Fruit fly (Drosophila melanogaster): ENCODE data around the gene CG34241.

Gene CG34241

dm6 chr3L:12082521-12082841 is 45.3 kb upstream of the CG34241 start:
- TF ChIP-seq CG12768 (GFP tag; optimal IDR thresholded peaks at IDR 0.05) (no peak), tj (GFP tag; optimal IDR thresholded peaks at IDR 0.05) (no peak), Hr96 (GFP tag; optimal IDR thresholded peaks at IDR 0.05) (no peak), bab1 (GFP tag; optimal IDR thresholded peaks at IDR 0.05) (no peak), CG1620 (GFP tag; optimal IDR thresholded peaks at IDR 0.05) (no peak)

DNA sequence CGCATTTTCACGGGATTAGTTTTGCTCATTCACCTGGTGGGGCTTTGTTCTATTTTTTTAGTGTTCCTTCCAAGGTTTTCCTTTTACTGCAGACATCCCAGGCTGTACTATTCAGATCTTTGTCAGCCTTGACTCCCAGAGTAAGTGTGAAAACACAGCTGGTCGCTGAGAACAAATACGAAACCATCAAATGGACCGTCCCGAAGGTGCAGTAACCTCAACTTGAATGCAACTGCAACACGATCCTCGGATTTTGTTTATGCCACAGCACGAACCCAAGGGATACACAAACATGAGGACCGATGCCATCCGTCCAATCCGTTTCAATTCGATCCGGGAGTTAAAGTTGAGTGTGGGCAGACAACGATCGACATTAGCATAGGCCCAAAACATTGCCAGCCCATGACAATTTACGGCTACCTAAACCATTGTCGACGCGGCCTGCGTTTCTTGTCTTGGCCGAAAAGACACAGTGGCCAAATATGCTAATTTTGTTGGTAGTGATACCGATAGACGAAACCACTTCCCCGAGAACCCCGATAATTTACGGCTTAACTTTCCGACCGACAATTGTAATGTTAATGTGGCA is 44.6 kb upstream of the CG34241 start:
- no peak for TF ChIP-seq CG11617 (GFP tag; optimal IDR thresholded peaks at IDR 0.05)
- TF ChIP-seq bab1 (GFP tag; optimal IDR thresholded peaks at IDR 0.05), result no peak
- TF ChIP-seq CG14711 (tag; optimal IDR thresholded peaks at IDR 0.05), result no peak
- no peak for TF ChIP-seq kay (GFP tag; ENCODE audit: borderline replicate concordance)
- TF ChIP-seq CG7045 (GFP tag; optimal IDR thresholded peaks at IDR 0.05), result no peak
- TF ChIP-seq ovo (GFP tag; optimal IDR thresholded peaks at IDR 0.05), result no peak
- TF ChIP-seq CG7101 (tag; optimal IDR thresholded peaks at IDR 0.05), result no peak
- TF ChIP-seq CG1620 (GFP tag; optimal IDR thresholded peaks at IDR 0.05), result no peak
- TF ChIP-seq Crg-1 (GFP tag; optimal IDR thresholded peaks at IDR 0.05), result no peak
- no peak for TF ChIP-seq cnc (optimal IDR thresholded peaks at IDR 0.05)
- no peak for TF ChIP-seq CG33017 (tag; optimal IDR thresholded peaks at IDR 0.05)
- TF ChIP-seq Mnt (GFP tag; optimal IDR thresholded peaks at IDR 0.05), result no peak
- TF ChIP-seq pad (GFP tag; optimal IDR thresholded peaks at IDR 0.05), result no peak
- no peak for TF ChIP-seq tj (GFP tag; optimal IDR thresholded peaks at IDR 0.05)
- no peak for TF ChIP-seq cic (GFP tag; optimal IDR thresholded peaks at IDR 0.05)
- no peak for TF ChIP-seq CG12768 (GFP tag; optimal IDR thresholded peaks at IDR 0.05)
- TF ChIP-seq toe (GFP tag; optimal IDR thresholded peaks at IDR 0.05), result no peak

- TF ChIP-seq CG11617 (GFP tag; optimal IDR thresholded peaks at IDR 0.05), result peak; percentile 38
- peak; percentile 10 for TF ChIP-seq pad (GFP tag; optimal IDR thresholded peaks at IDR 0.05)
- no peak for TF ChIP-seq kay (GFP tag; ENCODE audit: borderline replicate concordance)
- peak; percentile 45 for TF ChIP-seq ovo (GFP tag; optimal IDR thresholded peaks at IDR 0.05)
- peak; percentile 12 for TF ChIP-seq cic (GFP tag; optimal IDR thresholded peaks at IDR 0.05)
- TF ChIP-seq CG33017 (tag; optimal IDR thresholded peaks at IDR 0.05), result peak; percentile 24
- TF ChIP-seq CG5204 (GFP tag; optimal IDR thresholded peaks at IDR 0.05), result no peak
- peak; percentile 70 for TF ChIP-seq CG7101 (tag; optimal IDR thresholded peaks at IDR 0.05)
- peak; percentile 52 for TF ChIP-seq Crg-1 (GFP tag; optimal IDR thresholded peaks at IDR 0.05)
- peak; percentile 5 for TF ChIP-seq CG1620 (GFP tag; optimal IDR thresholded peaks at IDR 0.05)
- TF ChIP-seq Mnt (GFP tag; optimal IDR thresholded peaks at IDR 0.05), result no peak
- TF ChIP-seq bab1 (GFP tag; optimal IDR thresholded peaks at IDR 0.05), result no peak
- TF ChIP-seq Hr96 (GFP tag; optimal IDR thresholded peaks at IDR 0.05), result no peak
These were observed 43.9 kb upstream of the CG34241 start for dm6 chr3L:12083861-12084260.

DNA sequence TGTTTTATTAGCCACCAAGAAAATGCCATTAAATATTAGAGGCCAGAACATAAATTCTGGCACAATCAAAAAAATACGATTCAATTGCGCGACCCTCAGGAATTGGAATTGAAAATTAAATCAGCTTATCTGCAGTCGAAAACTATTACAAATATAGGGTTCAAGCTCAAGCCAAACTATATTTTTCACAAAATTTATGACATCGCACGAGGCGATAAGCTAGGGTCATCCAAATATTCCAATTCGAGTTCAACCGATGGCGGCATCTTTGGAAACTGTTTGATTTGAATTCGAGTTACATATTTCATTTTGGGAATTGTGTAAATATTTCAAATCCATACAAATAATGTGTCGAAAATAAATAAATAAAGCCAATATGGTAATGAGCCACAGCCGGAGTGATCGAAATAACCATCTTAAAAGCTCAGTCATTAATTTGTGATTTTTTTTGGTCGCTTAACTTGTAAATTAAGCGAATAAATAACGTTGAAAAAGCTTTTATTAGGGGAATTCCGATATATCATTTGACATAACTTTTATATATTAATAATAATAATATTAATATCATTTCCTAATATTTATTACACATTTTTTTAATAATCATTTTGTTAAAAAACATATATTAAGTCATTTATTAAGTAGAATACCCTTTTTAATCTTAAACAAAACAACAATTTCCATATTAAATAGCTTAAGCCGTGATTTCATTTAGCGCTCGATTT is 42.6 kb upstream of the CG34241 start:
- TF ChIP-seq Mnt (GFP tag; optimal IDR thresholded peaks at IDR 0.05), result no peak
- no peak for TF ChIP-seq tj (GFP tag; optimal IDR thresholded peaks at IDR 0.05)
- no peak for TF ChIP-seq bab1 (GFP tag; optimal IDR thresholded peaks at IDR 0.05)
- TF ChIP-seq CG14711 (tag; optimal IDR thresholded peaks at IDR 0.05), result no peak
- TF ChIP-seq Clk (GFP tag; optimal IDR thresholded peaks at IDR 0.05), result no peak
- no peak for TF ChIP-seq CG11617 (GFP tag; optimal IDR thresholded peaks at IDR 0.05)
- TF ChIP-seq cic (GFP tag; optimal IDR thresholded peaks at IDR 0.05), result no peak
- no peak for TF ChIP-seq pad (GFP tag; optimal IDR thresholded peaks at IDR 0.05)
- no peak for TF ChIP-seq CG1620 (GFP tag; optimal IDR thresholded peaks at IDR 0.05)
- no peak for TF ChIP-seq CG5204 (GFP tag; optimal IDR thresholded peaks at IDR 0.05)
- no peak for TF ChIP-seq Hr96 (GFP tag; optimal IDR thresholded peaks at IDR 0.05)
- no peak for TF ChIP-seq cnc (optimal IDR thresholded peaks at IDR 0.05)

DNA sequence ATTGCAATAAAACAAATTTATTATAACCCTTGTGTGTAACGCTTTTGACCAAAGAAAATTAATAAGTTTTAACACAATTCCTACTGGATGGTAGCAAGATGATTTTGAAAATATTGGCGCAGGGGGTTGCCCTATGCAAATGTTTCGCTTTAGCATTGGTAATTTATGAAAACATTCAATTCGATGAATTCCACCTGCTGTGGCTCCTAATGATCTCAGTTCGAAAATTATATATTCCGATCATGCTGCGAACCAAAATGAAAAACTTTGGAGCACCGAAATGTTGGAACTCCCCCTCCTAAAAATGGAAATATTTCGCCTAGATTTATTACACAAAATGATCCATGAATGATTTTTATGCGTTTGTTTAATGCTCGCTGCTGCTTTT is 42.1 kb upstream of the CG34241 start:
- TF ChIP-seq CG14711 (tag; optimal IDR thresholded peaks at IDR 0.05) (no peak), tj (GFP tag; optimal IDR thresholded peaks at IDR 0.05) (no peak), CG5204 (GFP tag; optimal IDR thresholded peaks at IDR 0.05) (no peak), pad (GFP tag; optimal IDR thresholded peaks at IDR 0.05) (no peak), CG11617 (GFP tag; optimal IDR thresholded peaks at IDR 0.05) (no peak), Clk (GFP tag; optimal IDR thresholded peaks at IDR 0.05) (no peak), kay (GFP tag; ENCODE audit: borderline replicate concordance) (no peak), cnc (optimal IDR thresholded peaks at IDR 0.05) (no peak)

- peak; percentile 37 for TF ChIP-seq kay (GFP tag; ENCODE audit: borderline replicate concordance)
- TF ChIP-seq CG1620 (GFP tag; optimal IDR thresholded peaks at IDR 0.05), result no peak
These were observed 39.5 kb upstream of the CG34241 start, which contains the start of gene CG17154 for dm6 chr3L:12088326-12088725. Gene CG17154 (plus strand): TSS chr3L:12088626.

DNA sequence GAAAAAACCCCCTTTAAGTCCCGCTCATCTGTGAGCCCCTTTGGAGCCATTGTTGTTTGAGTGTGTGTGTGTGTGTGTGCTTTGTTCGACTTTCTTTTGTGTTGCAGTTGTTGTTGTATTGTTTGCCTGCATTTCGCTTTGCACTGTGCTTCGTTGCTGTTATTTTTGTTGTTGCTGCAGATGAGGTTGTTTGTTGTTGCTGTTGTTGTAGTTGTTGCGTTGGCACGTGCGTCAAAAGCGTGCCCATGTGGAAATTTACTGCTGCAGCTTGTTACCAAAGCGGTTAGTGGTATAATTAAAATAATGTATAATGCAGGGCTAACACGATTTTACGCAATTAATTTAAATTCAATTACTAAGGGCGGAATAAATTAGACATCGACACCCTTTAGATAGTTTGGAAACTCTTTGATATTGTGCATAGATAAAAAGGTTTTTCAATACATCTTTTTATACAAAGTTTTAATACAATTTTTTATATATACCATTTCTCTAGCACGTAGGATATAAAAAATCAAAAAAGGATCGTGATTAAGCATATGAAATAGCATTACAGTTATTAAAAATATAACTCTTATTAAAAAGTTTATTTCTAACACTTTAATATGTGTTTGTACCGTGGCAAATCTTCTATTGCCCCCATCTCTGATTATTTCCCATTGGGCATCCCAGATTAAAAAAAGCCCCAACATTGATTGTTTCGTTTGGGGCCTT is 37.4 kb upstream of the CG34241 start:
- TF ChIP-seq pad (GFP tag; optimal IDR thresholded peaks at IDR 0.05) (peak; percentile 55), Crg-1 (GFP tag; optimal IDR thresholded peaks at IDR 0.05) (no peak)

All from whole organism, adult.